Worm (Caenorhabditis elegans): ENCODE measurements around the gene fum-1.

DNA sequence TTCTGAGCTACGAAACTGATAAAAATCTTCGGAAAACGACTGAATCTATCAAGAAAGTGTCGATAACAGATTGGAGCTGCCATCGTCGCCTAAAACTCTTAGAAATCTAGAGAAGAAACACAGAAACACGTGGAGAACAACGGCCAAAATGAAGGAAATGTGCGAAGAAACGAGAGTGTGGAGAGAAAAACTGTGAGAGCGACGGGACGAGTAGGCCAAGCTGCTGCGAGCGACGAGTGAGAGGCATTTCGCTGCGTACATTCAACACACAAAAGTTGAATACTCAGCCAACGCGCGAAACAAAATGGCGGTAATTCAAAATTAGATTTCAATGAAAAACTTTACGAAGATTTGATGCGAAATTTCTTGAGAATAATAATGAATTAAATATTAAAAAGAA, 32.9 kb downstream of the fum-1 start:
- TF ChIP-seq T07F8.4 (tag; optimal IDR thresholded peaks at IDR 0.05): no peak
- no peak for TF ChIP-seq nfyb-1 (GFP tag; IDR thresholded peaks at IDR 0.05)
- TF ChIP-seq mes-4 (tag; optimal IDR thresholded peaks at IDR 0.05): no peak
- TF ChIP-seq xnd-1 (tag; optimal IDR thresholded peaks at IDR 0.05): no peak
- no peak for TF ChIP-seq F55B11.4 (tag; optimal IDR thresholded peaks at IDR 0.05; ENCODE audit: borderline replicate concordance, insufficient read depth)
- peak; percentile 28 for TF ChIP-seq somi-1 (GFP tag; optimal IDR thresholded peaks at IDR 0.05)
- no peak for TF ChIP-seq ceh-91 (GFP tag; IDR thresholded peaks at IDR 0.05)
- TF ChIP-seq nfya-1 (tag; optimal IDR thresholded peaks at IDR 0.05; ENCODE audit: borderline replicate concordance, insufficient read depth): no peak
- TF ChIP-seq ama-1 (optimal IDR thresholded peaks at IDR 0.05): no peak
- TF ChIP-seq ama-1 (GFP tag; optimal IDR thresholded peaks at IDR 0.05): no peak
- TF ChIP-seq athp-1 (tag; optimal IDR thresholded peaks at IDR 0.05): no peak
- no peak for TF ChIP-seq hlh-12 (tag; optimal IDR thresholded peaks at IDR 0.05)

Measured in whole organism, young adult.